Worm (Caenorhabditis elegans): Measurements from ENCODE around the gene C56A3.5.

Gene C56A3.5

DNA sequence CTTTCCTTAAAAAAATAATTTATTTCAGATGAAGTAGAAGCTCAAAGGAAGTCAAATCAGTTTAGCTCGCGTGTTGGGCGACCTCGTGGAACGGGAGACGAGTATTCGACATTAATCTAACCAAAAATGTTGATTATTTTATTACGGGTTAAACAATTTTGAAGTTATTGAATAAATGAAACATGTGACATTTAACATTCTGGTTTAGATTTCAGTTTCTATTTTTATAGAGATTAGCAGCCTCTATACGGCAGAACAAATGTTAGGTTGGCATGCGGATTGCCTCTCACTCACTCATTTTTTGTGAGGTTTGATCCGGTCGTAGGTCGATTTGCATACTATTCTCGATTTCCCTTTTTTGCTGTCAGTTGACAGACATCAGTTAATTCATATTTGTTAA, 32.7 kb downstream of the C56A3.5 start, which contains the start of gene F53F4.1:
Gene F53F4.1, plus strand, starts transcription at position 301 of the 400 bp plus-strand sequence.
- no peak for TF ChIP-seq snpc-4 (tag; optimal IDR thresholded peaks at IDR 0.05)
- no peak for TF ChIP-seq elt-3 (tag; optimal IDR thresholded peaks at IDR 0.05)
- TF ChIP-seq ZK546.5 (tag; optimal IDR thresholded peaks at IDR 0.05) = no peak
- no peak for TF ChIP-seq ceh-28 (tag; optimal IDR thresholded peaks at IDR 0.05)
- no peak for TF ChIP-seq hmg-11 (tag; optimal IDR thresholded peaks at IDR 0.05)
- no peak for TF ChIP-seq mdl-1 (tag; optimal IDR thresholded peaks at IDR 0.05)
- TF ChIP-seq jun-1 (tag; optimal IDR thresholded peaks at IDR 0.05) = no peak
- TF ChIP-seq sea-2 (GFP tag; optimal IDR thresholded peaks at IDR 0.05) = no peak
- TF ChIP-seq fos-1 (tag; optimal IDR thresholded peaks at IDR 0.05) = no peak
- TF ChIP-seq lin-15B (tag; optimal IDR thresholded peaks at IDR 0.05) = no peak
- TF ChIP-seq lsy-12 (tag; optimal IDR thresholded peaks at IDR 0.05) = no peak
- no peak for TF ChIP-seq egl-27 (tag; optimal IDR thresholded peaks at IDR 0.05)
- no peak for TF ChIP-seq pha-4 (tag; optimal IDR thresholded peaks at IDR 0.05)
- no peak for TF ChIP-seq zag-1 (tag; optimal IDR thresholded peaks at IDR 0.05)
- no peak for TF ChIP-seq R02D3.7 (tag; optimal IDR thresholded peaks at IDR 0.05)
- no peak for TF ChIP-seq ztf-4 (tag; optimal IDR thresholded peaks at IDR 0.05)
- TF ChIP-seq nhr-77 (tag; optimal IDR thresholded peaks at IDR 0.05) = no peak
- TF ChIP-seq mml-1 (tag; optimal IDR thresholded peaks at IDR 0.05) = no peak

DNA sequence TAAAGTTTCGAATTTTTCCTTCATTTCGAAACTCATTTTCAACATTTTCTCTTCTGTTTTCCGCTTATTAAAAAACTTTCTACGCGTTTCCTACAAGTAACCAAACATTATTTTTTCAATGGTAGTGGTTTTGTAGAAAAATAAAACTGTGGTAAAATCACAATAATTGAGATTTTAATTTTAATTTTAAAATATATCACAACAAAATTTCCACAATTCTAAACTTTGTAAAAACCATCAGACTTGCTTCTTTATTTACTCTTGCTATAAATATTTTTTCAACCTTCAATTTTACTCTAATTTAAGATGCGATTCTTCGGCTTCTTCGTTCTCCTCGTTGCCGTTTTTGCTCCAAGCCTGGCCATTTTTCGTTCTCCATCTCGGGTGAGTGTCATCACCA, 36.1 kb downstream of the C56A3.5 start, which contains the start of gene F53F4.17:
Gene F53F4.17, plus strand, starts transcription at position 301 of the 400 bp plus-strand sequence.
- TF ChIP-seq pha-4 (tag; optimal IDR thresholded peaks at IDR 0.05) (no peak), ceh-9 (tag; optimal IDR thresholded peaks at IDR 0.05) (no peak), nhr-76 (tag; optimal IDR thresholded peaks at IDR 0.05) (no peak), ZK546.5 (tag; optimal IDR thresholded peaks at IDR 0.05) (no peak), nfya-1 (tag; optimal IDR thresholded peaks at IDR 0.05; ENCODE audit: insufficient read depth) (no peak), unc-39 (tag; optimal IDR thresholded peaks at IDR 0.05) (no peak)

DNA sequence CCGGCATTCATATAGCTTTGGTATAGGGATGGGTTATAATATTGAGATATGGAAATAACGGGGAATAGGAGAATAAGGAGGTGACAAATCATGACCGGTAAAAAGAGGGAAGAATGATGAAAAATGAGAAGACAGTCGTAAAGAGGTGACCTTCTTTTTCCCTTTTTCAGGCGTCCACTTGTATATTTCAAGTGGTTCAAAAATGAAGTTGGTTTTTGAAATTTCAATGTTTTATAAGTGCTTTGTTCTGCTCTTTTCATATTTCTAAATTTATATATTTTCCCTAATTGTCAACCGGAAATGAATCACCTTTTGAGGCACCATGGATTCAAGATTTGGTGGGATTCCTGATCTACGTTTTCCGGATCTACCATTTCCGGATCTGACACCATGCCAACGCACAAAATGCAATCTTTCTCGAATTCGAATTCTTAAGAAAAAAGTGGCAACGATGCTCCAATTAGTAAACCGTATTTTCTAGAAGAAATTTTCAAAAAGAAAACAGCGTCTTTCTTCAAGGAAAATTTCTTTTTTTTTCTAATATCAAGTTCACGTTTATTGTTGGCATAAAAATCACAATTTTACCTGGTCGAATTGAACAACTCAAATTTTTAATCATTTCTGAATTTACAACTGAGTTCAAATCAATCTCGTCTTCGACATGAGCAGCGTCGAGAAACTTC, 37.9 kb downstream of the C56A3.5 start, which contains the start of the genes F53F4.2 and F53F4.18:
Gene F53F4.2, minus strand, starts transcription at position 101 of the 683 bp plus-strand sequence.
Gene F53F4.18, plus strand, starts transcription at position 633 of the 683 bp plus-strand sequence.
- TF ChIP-seq sea-2 (GFP tag; optimal IDR thresholded peaks at IDR 0.05) (no peak), fkh-2 (tag; optimal IDR thresholded peaks at IDR 0.05) (no peak), nhr-43 (tag; optimal IDR thresholded peaks at IDR 0.05; ENCODE audit: poor library complexity, severe bottlenecking) (no peak), nfya-1 (tag; optimal IDR thresholded peaks at IDR 0.05; ENCODE audit: insufficient read depth) (no peak), lsy-12 (tag; optimal IDR thresholded peaks at IDR 0.05) (no peak), mml-1 (tag; optimal IDR thresholded peaks at IDR 0.05) (no peak), ceh-28 (tag; optimal IDR thresholded peaks at IDR 0.05) (no peak), ceh-82 (tag; optimal IDR thresholded peaks at IDR 0.05) (no peak), nhr-23 (tag; optimal IDR thresholded peaks at IDR 0.05) (no peak), nhr-76 (tag; optimal IDR thresholded peaks at IDR 0.05) (no peak), fos-1 (tag; optimal IDR thresholded peaks at IDR 0.05) (no peak), pqm-1 (tag; optimal IDR thresholded peaks at IDR 0.05) (no peak), nhr-28 (tag; optimal IDR thresholded peaks at IDR 0.05) (no peak), elt-2 (tag; optimal IDR thresholded peaks at IDR 0.05) (no peak)

DNA sequence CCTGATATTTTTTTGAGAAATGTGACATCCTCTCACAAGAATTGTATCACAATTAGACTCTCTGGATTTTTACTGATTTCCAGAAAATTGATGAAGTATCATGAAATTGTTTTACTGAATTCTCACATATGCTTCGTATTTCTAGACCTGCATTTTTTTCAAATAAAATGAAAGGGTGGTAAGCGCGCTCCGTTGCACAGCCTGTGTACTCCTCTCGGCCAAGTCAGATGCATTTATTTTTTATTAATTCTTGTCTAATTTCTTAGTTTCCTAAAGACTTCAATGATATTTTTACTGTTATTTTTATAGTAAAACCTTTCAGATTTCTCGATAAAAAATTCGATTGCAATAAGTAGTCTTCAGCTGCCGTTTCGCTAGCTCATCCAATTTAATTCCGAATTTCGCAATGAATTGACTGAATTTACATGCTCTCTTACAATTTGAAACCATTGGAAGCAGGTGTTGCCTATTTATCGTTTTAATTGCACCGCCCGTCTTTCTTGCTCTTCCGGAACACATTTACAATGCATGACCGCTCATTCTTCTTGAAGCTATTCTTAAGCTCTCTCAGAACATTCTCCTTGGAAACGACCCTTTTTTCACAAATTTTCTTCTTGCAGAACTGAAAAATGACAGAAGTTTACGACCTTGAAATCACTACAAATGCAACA, 39.9 kb downstream of the C56A3.5 start, which contains the start of gene tbcb-1:
Gene tbcb-1, plus strand, starts transcription at position 621 of the 671 bp plus-strand sequence.
- TF ChIP-seq eor-1 (tag; optimal IDR thresholded peaks at IDR 0.05) (no peak), jun-1 (tag; optimal IDR thresholded peaks at IDR 0.05) (no peak), snpc-4 (tag; optimal IDR thresholded peaks at IDR 0.05) (peak; percentile 36), lin-15B (tag; optimal IDR thresholded peaks at IDR 0.05) (peak; percentile 80), pha-4 (tag; optimal IDR thresholded peaks at IDR 0.05) (peak; percentile 43), elt-1 (tag; optimal IDR thresholded peaks at IDR 0.05) (no peak), nhr-23 (tag; optimal IDR thresholded peaks at IDR 0.05) (peak; percentile 34), daf-12 (tag; optimal IDR thresholded peaks at IDR 0.05) (no peak), aly-2 (tag; optimal IDR thresholded peaks at IDR 0.05) (no peak)
